Worm (Caenorhabditis elegans) whole organism, young adult: ENCODE results near the gene str-250.

Source experiments
- B0336.3 ChIP-seq: fragments of 200-800 bp; sonication (Bioruptor generic); IDR thresholded peaks from 2 replicates; pipeline ENCODE4 v1.3.6; 2022; ENCODE audit warnings: missing genetic modification characterization, missing compliant biosample characterization
- C06A6.2 ChIP-seq: fragments of 200-800 bp; sonication (Bioruptor generic); conservative IDR thresholded peaks from 2 replicates; pipeline ENCODE4 v1.3.6; 2022; ENCODE audit warnings: missing genetic modification characterization, missing compliant biosample characterization
- F49E8.2 ChIP-seq: sonication (generic microtip); optimal IDR thresholded peaks from 3 replicates; lab custom pipeline; 2017; ENCODE audit warnings: missing genetic modification characterization, mild to moderate bottlenecking, missing compliant biosample characterization, antibody characterized with exemption, moderate library complexity; ENCODE audit not compliant: insufficient read depth
- K11D2.4 ChIP-seq: fragments of 200-800 bp; sonication (Bioruptor generic); IDR thresholded peaks from 2 replicates; pipeline ENCODE4 v1.3.6; 2022; ENCODE audit warnings: missing genetic modification reagents, missing genetic modification characterization, missing compliant biosample characterization
- K12H6.12 ChIP-seq: fragments of 200-800 bp; sonication (Bioruptor generic); optimal IDR thresholded peaks from 2 replicates; lab custom pipeline; 2018; ENCODE audit warnings: mild to moderate bottlenecking, missing genetic modification characterization, missing compliant biosample characterization
- Y56A3A.18 ChIP-seq: fragments of 200-800 bp; sonication (Bioruptor generic); IDR thresholded peaks from 2 replicates; pipeline ENCODE4 v1.3.6; 2022; ENCODE audit warnings: missing genetic modification reagents, missing genetic modification characterization, missing compliant biosample characterization
- Y95B8A.8 ChIP-seq: fragments of 200-800 bp; sonication (Bioruptor generic); IDR thresholded peaks from 2 replicates; pipeline ENCODE4 v1.3.6; 2022; ENCODE audit warnings: missing genetic modification reagents, missing genetic modification characterization, missing compliant biosample characterization
- athp-1 ChIP-seq: sonication (generic microtip); optimal IDR thresholded peaks from 2 replicates; lab custom pipeline; 2017; ENCODE audit warnings: mild to moderate bottlenecking, missing genetic modification characterization, missing compliant biosample characterization
- attf-3 ChIP-seq: fragments of 200-800 bp; sonication (Bioruptor generic); conservative IDR thresholded peaks from 2 replicates; pipeline ENCODE4 v1.3.6; 2022; ENCODE audit warnings: missing genetic modification reagents, missing genetic modification characterization, missing compliant biosample characterization
- bed-1 ChIP-seq: fragments of 200-800 bp; sonication (Bioruptor generic); IDR thresholded peaks from 2 replicates; pipeline ENCODE4 v1.3.6; 2022; ENCODE audit warnings: missing genetic modification reagents, missing genetic modification characterization, missing compliant biosample characterization
- ceh-27 ChIP-seq: fragments of 200-800 bp; sonication (Bioruptor generic); optimal IDR thresholded peaks from 2 replicates; lab custom pipeline; 2018; ENCODE audit warnings: mild to moderate bottlenecking, missing genetic modification characterization, moderate library complexity, missing compliant biosample characterization
- ceh-79 ChIP-seq: sonication (generic microtip); optimal IDR thresholded peaks from 2 replicates; lab custom pipeline; 2017; ENCODE audit warnings: mild to moderate bottlenecking, missing genetic modification characterization, missing compliant biosample characterization
- chd-7 ChIP-seq: sonication (generic microtip); optimal IDR thresholded peaks from 2 replicates; lab custom pipeline; 2016; ENCODE audit warnings: mild to moderate bottlenecking, missing genetic modification characterization, moderate library complexity, missing compliant biosample characterization
- die-1 ChIP-seq: sonication (generic microtip); optimal IDR thresholded peaks from 2 replicates; lab custom pipeline; 2016; ENCODE audit warnings: missing genotype, mild to moderate bottlenecking, missing genetic modification characterization, missing compliant biosample characterization
- dpff-1 ChIP-seq: sonication (generic microtip); optimal IDR thresholded peaks from 2 replicates; lab custom pipeline; 2017; ENCODE audit warnings: mild to moderate bottlenecking, missing genetic modification characterization, missing compliant biosample characterization
- egl-18 ChIP-seq: fragments of 200-800 bp; sonication (Bioruptor generic); IDR thresholded peaks from 2 replicates; pipeline ENCODE4 v1.3.6; 2022; ENCODE audit warnings: missing genetic modification reagents, missing genetic modification characterization, missing compliant biosample characterization
- ekl-4 ChIP-seq: fragments of 200-800 bp; sonication (Bioruptor generic); IDR thresholded peaks from 2 replicates; pipeline ENCODE4 v1.3.6; 2022; ENCODE audit warnings: missing genetic modification reagents, missing genetic modification characterization, missing compliant biosample characterization
- him-1 ChIP-seq: sonication (generic microtip); optimal IDR thresholded peaks from 2 replicates; lab custom pipeline; 2016; ENCODE audit warnings: missing genotype, missing genetic modification reagents, missing genetic modification characterization, missing compliant biosample characterization
- hlh-26 ChIP-seq: fragments of 200-800 bp; sonication (Bioruptor generic); conservative IDR thresholded peaks from 2 replicates; pipeline ENCODE4 v1.3.6; 2022; ENCODE audit warnings: missing genetic modification reagents, missing genetic modification characterization, missing compliant biosample characterization
- lsy-27 ChIP-seq: sonication (generic microtip); optimal IDR thresholded peaks from 2 replicates; lab custom pipeline; 2017; ENCODE audit warnings: missing genetic modification characterization, mild to moderate bottlenecking, missing compliant biosample characterization, antibody characterized with exemption, missing genotype, borderline replicate concordance; ENCODE audit not compliant: insufficient read depth
- madf-6 ChIP-seq: fragments of 200-800 bp; sonication (Bioruptor generic); IDR thresholded peaks from 2 replicates; pipeline ENCODE4 v1.3.6; 2022; ENCODE audit warnings: missing genetic modification reagents, missing genetic modification characterization, missing compliant biosample characterization
- madf-8 ChIP-seq: fragments of 200-800 bp; sonication (Bioruptor generic); conservative IDR thresholded peaks from 2 replicates; pipeline ENCODE4 v1.3.6; 2022; ENCODE audit warnings: missing genetic modification reagents, missing genetic modification characterization, missing compliant biosample characterization
- mcd-1 ChIP-seq: fragments of 200-800 bp; sonication (Bioruptor generic); IDR thresholded peaks from 2 replicates; pipeline ENCODE4 v1.3.6; 2022; ENCODE audit warnings: missing genetic modification reagents, missing genetic modification characterization, missing compliant biosample characterization
- mes-4 ChIP-seq: sonication (generic microtip); optimal IDR thresholded peaks from 2 replicates; lab custom pipeline; 2016; ENCODE audit warnings: missing genotype, missing genetic modification characterization, missing compliant biosample characterization
- nfya-1 ChIP-seq: sonication (generic microtip); optimal IDR thresholded peaks from 2 replicates; lab custom pipeline; 2017; ENCODE audit warnings: antibody characterized with exemption, missing compliant biosample characterization, missing genetic modification characterization, borderline replicate concordance; ENCODE audit not compliant: insufficient read depth
- nfya-2 ChIP-seq: fragments of 200-800 bp; sonication (Bioruptor generic); IDR thresholded peaks from 2 replicates; pipeline ENCODE4 v1.3.6; 2022; ENCODE audit warnings: missing genetic modification reagents, missing genetic modification characterization, missing compliant biosample characterization
- nfyb-1 ChIP-seq: fragments of 200-800 bp; sonication (Bioruptor generic); IDR thresholded peaks from 2 replicates; pipeline ENCODE4 v1.3.6; 2022; ENCODE audit warnings: missing genetic modification reagents, missing genetic modification characterization, missing compliant biosample characterization
- rec-8 ChIP-seq, 2 experiments: sonication (generic microtip); optimal IDR thresholded peaks; 2 replicates each; lab custom pipeline; 2016; ENCODE audit warnings: mild to moderate bottlenecking in 2 of 2, missing genetic modification characterization in 2 of 2, missing genetic modification reagents in 2 of 2, missing genotype in 2 of 2, missing biosample characterization in 1 of 2, missing compliant biosample characterization in 1 of 2, moderate library complexity in 1 of 2
- repo-1 ChIP-seq: sonication (generic microtip); optimal IDR thresholded peaks from 2 replicates; lab custom pipeline; 2017; ENCODE audit warnings: mild to moderate bottlenecking, missing genetic modification characterization, missing compliant biosample characterization
- sdz-38 ChIP-seq: sonication (generic microtip); optimal IDR thresholded peaks from 2 replicates; lab custom pipeline; 2016; ENCODE audit warnings: missing genotype, missing genetic modification characterization, missing compliant biosample characterization
- snpc-1.3 ChIP-seq: sonication (generic microtip); optimal IDR thresholded peaks from 2 replicates; lab custom pipeline; 2017; ENCODE audit warnings: missing genetic modification characterization, mild to moderate bottlenecking, missing compliant biosample characterization, antibody characterized with exemption, moderate library complexity, missing genotype, missing genetic modification reagents; ENCODE audit not compliant: insufficient read depth
- somi-1 ChIP-seq: fragments of 200-800 bp; sonication (Bioruptor generic); optimal IDR thresholded peaks from 2 replicates; lab custom pipeline; 2018; ENCODE audit warnings: mild to moderate bottlenecking, missing genetic modification characterization, missing compliant biosample characterization
- tlf-1 ChIP-seq: fragments of 200-800 bp; sonication (Bioruptor generic); optimal IDR thresholded peaks from 2 replicates; lab custom pipeline; 2018; ENCODE audit warnings: mild to moderate bottlenecking, missing genetic modification characterization, missing compliant biosample characterization
- xnd-1 ChIP-seq: sonication (generic microtip); optimal IDR thresholded peaks from 2 replicates; lab custom pipeline; 2016; ENCODE audit warnings: missing genotype, missing genetic modification reagents, missing genetic modification characterization, missing compliant biosample characterization
- zfh-2 ChIP-seq: fragments of 200-800 bp; sonication (Bioruptor generic); conservative IDR thresholded peaks from 2 replicates; pipeline ENCODE4 v1.3.6; 2022; ENCODE audit warnings: missing genetic modification reagents, missing genetic modification characterization, missing compliant biosample characterization
- ztf-18 ChIP-seq: sonication (generic microtip); optimal IDR thresholded peaks from 2 replicates; lab custom pipeline; 2016; ENCODE audit warnings: missing genotype, mild to moderate bottlenecking, missing genetic modification characterization, missing compliant biosample characterization
- ztf-28 ChIP-seq: fragments of 200-800 bp; sonication (Bioruptor generic); IDR thresholded peaks from 2 replicates; pipeline ENCODE4 v1.3.6; 2022; ENCODE audit warnings: missing genetic modification reagents, missing genetic modification characterization, missing compliant biosample characterization
- ztf-3 ChIP-seq: fragments of 200-800 bp; sonication (Bioruptor generic); optimal IDR thresholded peaks from 2 replicates; lab custom pipeline; 2018; ENCODE audit warnings: mild to moderate bottlenecking, missing genetic modification characterization, missing compliant biosample characterization

The str-250 gene

DNA sequence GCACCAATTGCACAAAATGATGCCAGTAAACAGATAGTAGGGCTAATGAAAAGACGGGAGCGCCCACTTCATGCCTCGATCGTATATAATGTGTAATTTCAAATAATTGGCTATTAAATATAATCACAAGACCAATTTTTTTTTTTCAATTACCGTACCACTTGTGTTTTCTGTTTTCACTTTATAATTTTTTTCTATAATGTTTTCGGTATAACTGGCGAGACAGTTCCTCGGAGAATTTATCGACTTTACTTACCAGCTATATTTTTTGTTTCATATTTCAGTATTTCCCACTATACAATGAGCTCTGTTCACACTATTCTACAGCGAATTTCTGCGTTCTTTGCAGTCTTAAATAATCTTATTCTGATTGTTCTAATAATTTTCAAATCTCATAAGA is 2.2 kb upstream of the str-250 start, which contains the start of gene str-252:
TSS of gene str-252 (plus strand) at position 301 of the 400 bp plus-strand sequence.
- TF ChIP-seq sdz-38 (no peak), snpc-1.3 (tag; lab: Kevin White, UChicago) (no peak), bed-1 (GFP tag; lab: Robert Waterston, UW) (no peak), mcd-1 (GFP tag; lab: Robert Waterston, UW) (no peak), F49E8.2 (tag; lab: Kevin White, UChicago) (no peak), die-1 (tag; lab: Kevin White, UChicago) (no peak), hlh-26 (GFP tag; lab: Robert Waterston, UW) (no peak), nfyb-1 (GFP tag; lab: Robert Waterston, UW) (no peak), ekl-4 (no peak), athp-1 (no peak), Y95B8A.8 (no peak), nfya-2 (GFP tag; lab: Robert Waterston, UW) (no peak), nfya-1 (tag; lab: Kevin White, UChicago) (no peak), C06A6.2 (no peak), chd-7 (tag; lab: Kevin White, UChicago) (no peak), Y56A3A.18 (no peak), ceh-27 (GFP tag; lab: Kevin White, UChicago) (no peak), madf-6 (GFP tag; lab: Robert Waterston, UW) (no peak), K11D2.4 (no peak), zfh-2 (GFP tag; lab: Robert Waterston, UW) (no peak)

DNA sequence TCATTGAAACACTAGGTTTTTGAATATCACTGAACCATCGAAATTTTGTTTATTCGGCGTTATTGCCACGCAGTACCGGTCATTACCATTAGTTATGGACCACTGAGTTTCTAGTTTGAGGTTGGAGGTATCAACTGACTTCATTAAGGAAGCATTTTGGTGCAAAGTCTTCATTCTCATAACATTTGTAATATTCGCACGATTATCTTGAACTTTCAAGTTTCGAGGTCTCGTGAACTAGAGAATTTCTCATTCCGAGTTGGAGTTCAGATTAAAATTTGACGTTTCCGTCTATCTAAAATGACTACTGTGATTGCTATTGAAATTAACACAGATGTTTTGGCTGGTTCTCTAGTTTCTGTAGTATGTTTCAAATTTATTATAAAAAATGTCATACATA is 2.3 kb downstream of the str-250 start, which contains the start of gene srx-42:
TSS of gene srx-42 (plus strand) at position 301 of the 400 bp plus-strand sequence.
- TF ChIP-seq lsy-27 (tag; lab: Kevin White, UChicago), result no peak
- no peak for TF ChIP-seq K12H6.12 (tag; lab: Kevin White, UChicago)
- TF ChIP-seq ztf-28 (GFP tag; lab: Robert Waterston, UW), result no peak
- no peak for TF ChIP-seq egl-18
- TF ChIP-seq repo-1 (tag; lab: Kevin White, UChicago), result no peak
- no peak for TF ChIP-seq ceh-79 (tag; lab: Kevin White, UChicago)
- TF ChIP-seq dpff-1 (tag; lab: Kevin White, UChicago), result no peak
- no peak for TF ChIP-seq madf-6 (GFP tag; lab: Robert Waterston, UW)
- no peak for TF ChIP-seq tlf-1 (GFP tag; lab: Kevin White, UChicago)
- no peak for TF ChIP-seq mes-4 (tag; lab: Kevin White, UChicago)
- TF ChIP-seq him-1 (tag; lab: Kevin White, UChicago), result no peak
- no peak for TF ChIP-seq ztf-3
- TF ChIP-seq, all 124 proteins: peak for 0

DNA sequence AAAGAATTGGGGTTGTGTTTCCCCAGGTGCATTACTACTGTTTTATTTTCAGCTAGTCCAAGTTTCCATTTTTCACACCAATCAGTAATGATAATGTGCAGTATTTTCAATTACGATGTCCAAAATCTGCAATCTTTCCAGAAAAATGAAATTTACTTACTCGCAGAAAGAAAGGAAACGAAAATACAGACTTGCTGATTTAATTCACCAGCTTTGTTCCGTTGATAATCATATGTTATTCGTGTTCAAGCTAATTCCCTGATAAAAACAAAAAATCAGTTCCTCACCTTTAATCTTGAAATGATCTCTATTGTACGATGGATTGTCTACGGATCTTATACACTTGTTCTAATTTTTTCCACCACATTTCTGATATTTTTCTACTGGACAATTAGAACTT is 5.4 kb downstream of the str-250 start, which contains the start of gene srxa-11:
TSS of gene srxa-11 (plus strand) at position 301 of the 400 bp plus-strand sequence.
- no peak for TF ChIP-seq ztf-18 (tag; lab: Kevin White, UChicago)
- no peak for TF ChIP-seq rec-8 (tag; optimal IDR thresholded peaks at IDR 0.05; lab: Kevin White, UChicago)
- TF ChIP-seq madf-8 (GFP tag; lab: Robert Waterston, UW), result no peak
- no peak for TF ChIP-seq B0336.3
- no peak for TF ChIP-seq xnd-1 (tag; lab: Kevin White, UChicago)
- TF ChIP-seq somi-1, result no peak
- TF ChIP-seq attf-3 (GFP tag; lab: Robert Waterston, UW), result no peak
